Worm (Caenorhabditis elegans) whole organism, L4 larva: Measurements from ENCODE around the gene rdl-1.
A peak's percentile ranks its signal among the peaks of the same experiment; 100 is the strongest.

ENCODE experiments used
- R02D3.7 ChIP-seq: fragments of 150-350 bp; sonication (generic microtip); optimal IDR thresholded peaks from 3 replicates; lab custom pipeline; 2014; ENCODE audit warnings: missing biosample characterization, missing genetic modification characterization
- Y105C5A.15 ChIP-seq: fragments of 200-800 bp; sonication (Bioruptor generic); IDR thresholded peaks from 2 replicates; pipeline ENCODE4 v1.3.6; 2022; ENCODE audit warnings: missing genetic modification characterization, missing compliant biosample characterization
- Y48G9A.11 ChIP-seq: fragments of 200-800 bp; sonication (Bioruptor generic); IDR thresholded peaks from 2 replicates; pipeline ENCODE4 v1.3.6; 2022; ENCODE audit warnings: missing genetic modification reagents, missing genetic modification characterization, missing compliant biosample characterization
- Y75B8A.6 ChIP-seq: fragments of 200-800 bp; sonication (Bioruptor generic); IDR thresholded peaks from 2 replicates; pipeline ENCODE4 v1.3.6; 2022; ENCODE audit warnings: missing genetic modification reagents, missing genetic modification characterization, missing compliant biosample characterization
- ZK337.2 ChIP-seq: fragments of 200-800 bp; sonication (Bioruptor generic); IDR thresholded peaks from 2 replicates; pipeline ENCODE4 v1.3.6; 2022; ENCODE audit warnings: missing genetic modification reagents, missing genetic modification characterization, missing compliant biosample characterization
- aha-1 ChIP-seq: fragments of 150-350 bp; peaks from one replicate; lab custom pipeline; 2014; ENCODE audit warnings: missing biosample characterization, missing genetic modification characterization
- attf-4 ChIP-seq: sonication (generic microtip); optimal IDR thresholded peaks from 3 replicates; lab custom pipeline; 2017; ENCODE audit warnings: missing biosample characterization, missing genetic modification characterization
- ceh-28 ChIP-seq: fragments of 150-350 bp; optimal IDR thresholded peaks from 2 replicates; lab custom pipeline; 2014; ENCODE audit warnings: missing biosample characterization, missing genetic modification reagents, missing genetic modification characterization
- ceh-82 ChIP-seq: sonication (generic microtip); optimal IDR thresholded peaks from 2 replicates; lab custom pipeline; 2017; ENCODE audit warnings: missing biosample characterization, missing genetic modification characterization
- ctbp-1 ChIP-seq: fragments of 200-800 bp; sonication (Bioruptor generic); IDR thresholded peaks from 2 replicates; pipeline ENCODE4 v1.3.6; 2022; ENCODE audit warnings: missing genetic modification reagents, missing genetic modification characterization, missing compliant biosample characterization
- daf-12 ChIP-seq: fragments of 150-350 bp; optimal IDR thresholded peaks from 2 replicates; lab custom pipeline; 2014; ENCODE audit warnings: missing biosample characterization, missing genetic modification reagents, missing genetic modification characterization
- daf-16 ChIP-seq, 3 experiments: sonication (generic microtip); optimal IDR thresholded peaks; 2 replicates each; lab custom pipeline; 2016 to 2017; ENCODE audit warnings: missing genetic modification characterization in 3 of 3, missing genetic modification reagents in 3 of 3, mild to moderate bottlenecking in 2 of 3, missing compliant biosample characterization in 2 of 3, missing biosample characterization in 1 of 3, moderate library complexity in 1 of 3
- dpl-1 ChIP-seq: fragments of 150-350 bp; optimal IDR thresholded peaks from 2 replicates; lab custom pipeline; 2014; ENCODE audit warnings: missing biosample characterization, missing genetic modification reagents, missing genetic modification characterization
- dve-1 ChIP-seq: sonication (generic microtip); optimal IDR thresholded peaks from 2 replicates; lab custom pipeline; 2017; ENCODE audit warnings: antibody characterized with exemption, mild to moderate bottlenecking, missing genetic modification characterization, missing compliant biosample characterization; ENCODE audit not compliant: insufficient read depth
- egl-43 ChIP-seq: fragments of 200-800 bp; sonication (Bioruptor generic); IDR thresholded peaks from 2 replicates; pipeline ENCODE4 v1.3.6; 2022; ENCODE audit warnings: missing genetic modification reagents, missing genetic modification characterization, missing compliant biosample characterization
- hlh-11 ChIP-seq: fragments of 200-800 bp; sonication (Bioruptor generic); optimal IDR thresholded peaks from 2 replicates; lab custom pipeline; 2018; ENCODE audit warnings: mild to moderate bottlenecking, missing genetic modification characterization, missing compliant biosample characterization
- madf-9 ChIP-seq: fragments of 200-800 bp; sonication (Bioruptor generic); conservative IDR thresholded peaks from 2 replicates; pipeline ENCODE4 v1.3.6; 2022; ENCODE audit warnings: missing genetic modification reagents, missing genetic modification characterization, missing compliant biosample characterization
- mdt-29 ChIP-seq: fragments of 200-800 bp; sonication (Bioruptor generic); IDR thresholded peaks from 2 replicates; pipeline ENCODE4 v1.3.6; 2022; ENCODE audit warnings: missing genetic modification reagents, missing genetic modification characterization, missing compliant biosample characterization
- nhr-237 ChIP-seq: sonication (generic microtip); optimal IDR thresholded peaks from 2 replicates; lab custom pipeline; 2017; ENCODE audit warnings: missing biosample characterization, missing genetic modification characterization
- nhr-41 ChIP-seq: fragments of 200-800 bp; sonication (Bioruptor generic); IDR thresholded peaks from 2 replicates; pipeline ENCODE4 v1.3.6; 2022; ENCODE audit warnings: missing genetic modification reagents, missing genetic modification characterization, missing compliant biosample characterization
- nhr-48 ChIP-seq: sonication (generic microtip); optimal IDR thresholded peaks from 2 replicates; lab custom pipeline; 2016; ENCODE audit warnings: mild to moderate bottlenecking, missing genetic modification characterization, missing compliant biosample characterization
- pqm-1 ChIP-seq: sonication (generic microtip); optimal IDR thresholded peaks from 2 replicates; lab custom pipeline; 2017; ENCODE audit warnings: missing biosample characterization, missing genetic modification characterization
- sdz-12 ChIP-seq: fragments of 200-800 bp; sonication (Bioruptor generic); optimal IDR thresholded peaks from 2 replicates; lab custom pipeline; 2018; ENCODE audit warnings: mild to moderate bottlenecking, missing genetic modification characterization, missing compliant biosample characterization
- skn-1 ChIP-seq: fragments of 150-350 bp; optimal IDR thresholded peaks from 2 replicates; lab custom pipeline; 2014; ENCODE audit warnings: missing biosample characterization, missing genetic modification characterization
- tag-97 ChIP-seq: fragments of 200-800 bp; sonication (Bioruptor generic); IDR thresholded peaks from 2 replicates; pipeline ENCODE4 v1.3.6; 2022; ENCODE audit warnings: missing genetic modification characterization, missing compliant biosample characterization
- unc-62 ChIP-seq, 3 experiments: fragments of 150-350 bp in 1 of 3; sonication (generic microtip); optimal IDR thresholded peaks in 2 of 3; peaks in 1 of 3; 1 replicate in 1 of 3; 2 replicates in 2 of 3; lab custom pipeline; 2014 to 2017; ENCODE audit warnings: missing biosample characterization in 3 of 3, missing genetic modification characterization in 3 of 3, missing genetic modification reagents in 3 of 3, missing genotype in 1 of 3
- ztf-11 ChIP-seq: fragments of 150-350 bp; optimal IDR thresholded peaks from 2 replicates; lab custom pipeline; 2014; ENCODE audit warnings: missing biosample characterization, missing genetic modification characterization

The rdl-1 gene

ce11 chrIV:7727258-7727657 lies 42.8 kb downstream of the rdl-1 start (continued):
- no peak for TF ChIP-seq ztf-11 (tag; lab: Kevin White, UChicago)
- peak; percentile 87 for TF ChIP-seq aha-1 (tag; lab: Kevin White, UChicago)
- TF ChIP-seq attf-4 (tag; lab: Kevin White, UChicago): no peak
- TF ChIP-seq mdt-29: no peak
- TF ChIP-seq hlh-11 (tag; lab: Kevin White, UChicago): no peak
- TF ChIP-seq nhr-41: no peak
- TF ChIP-seq skn-1 (tag; lab: Kevin White, UChicago): no peak
- TF ChIP-seq Y48G9A.11 (GFP tag; lab: Robert Waterston, UW): 0 out of 2 replicates have a peak, but pooled peaks have one; percentile 21
- no peak for TF ChIP-seq Y105C5A.15 (GFP tag; lab: Robert Waterston, UW)

- peak; percentile 40 for TF ChIP-seq dve-1 (tag; lab: Kevin White, UChicago)
- no peak for TF ChIP-seq hlh-11 (tag; lab: Kevin White, UChicago)
- no peak for TF ChIP-seq dpl-1 (GFP tag; lab: Kevin White, UChicago)
- TF ChIP-seq nhr-237: no peak
- no peak for TF ChIP-seq egl-43 (GFP tag; lab: Robert Waterston, UW)
- no peak for TF ChIP-seq nhr-48 (tag; lab: Kevin White, UChicago)
- no peak for TF ChIP-seq R02D3.7 (tag; lab: Kevin White, UChicago)
- TF ChIP-seq madf-9 (GFP tag; lab: Robert Waterston, UW): no peak
- TF ChIP-seq ceh-82: no peak
- no peak for TF ChIP-seq ctbp-1 (GFP tag; lab: Robert Waterston, UW)
- no peak for TF ChIP-seq sdz-12 (GFP tag; lab: Kevin White, UChicago)
- TF ChIP-seq pqm-1: peak; percentile 68
- no peak for TF ChIP-seq tag-97 (GFP tag; lab: Robert Waterston, UW)
- no peak for TF ChIP-seq daf-12 (tag; lab: Kevin White, UChicago)
These were observed 43.7 kb downstream of the rdl-1 start, which contains the start of gene C50F7.5 for ce11 chrIV:7726325-7726724. C50F7.5 (plus strand) TSS chrIV:7726719.

ce11 chrIV:7724912-7725311 lies 45.1 kb downstream of the rdl-1 start:
- TF ChIP-seq unc-62 (GFP tag; optimal IDR thresholded peaks at IDR 0.05 in 1 of 2; lab: Kevin White, UChicago): peak in 1 of 2 experiments; percentile 14
- TF ChIP-seq unc-62 (tag; optimal IDR thresholded peaks at IDR 0.05; lab: Kevin White, UChicago): no peak
- TF ChIP-seq aha-1 (tag; lab: Kevin White, UChicago): peak; percentile 69
- TF ChIP-seq ceh-28 (tag; lab: Kevin White, UChicago): no peak

ce11 chrIV:7723555-7723954 lies 46.5 kb downstream of the rdl-1 start:
- peak in 1 of 2 experiments; percentile 7 for TF ChIP-seq unc-62 (GFP tag; optimal IDR thresholded peaks at IDR 0.05 in 1 of 2; lab: Kevin White, UChicago)
- TF ChIP-seq unc-62 (tag; optimal IDR thresholded peaks at IDR 0.05; lab: Kevin White, UChicago): no peak
- no peak for TF ChIP-seq Y75B8A.6
- no peak for TF ChIP-seq dve-1 (tag; lab: Kevin White, UChicago)
- TF ChIP-seq, all 104 proteins: peak for 1

ce11 chrIV:7722806-7723205 lies 47.3 kb downstream of the rdl-1 start, which contains the start of gene C50F7.6:
C50F7.6 (minus strand) TSS chrIV:7723199.
- TF ChIP-seq ZK337.2 (GFP tag; lab: Robert Waterston, UW) (no peak), daf-16 (GFP tag; optimal IDR thresholded peaks at IDR 0.05; lab: Kevin White, UChicago) (peak in 1 of 2 experiments; percentile 78), daf-16 (tag; optimal IDR thresholded peaks at IDR 0.05; lab: Kevin White, UChicago) (no peak)
